Fruit fly (Drosophila melanogaster): Measurements from ENCODE around the gene Nak.

Nak gene

dm6 chr2L:19002959-19003371 lies 34.4 kb upstream of the Nak start, which contains the start of gene CG31793:
Gene CG31793, plus strand, starts transcription at chr2L:19003367.
- no peak for TF ChIP-seq usp (GFP tag; optimal IDR thresholded peaks at IDR 0.05)
- no peak for TF ChIP-seq EcR (GFP tag; optimal IDR thresholded peaks at IDR 0.05)
- TF ChIP-seq pan (optimal IDR thresholded peaks at IDR 0.05): no peak
- TF ChIP-seq psq (optimal IDR thresholded peaks at IDR 0.05): no peak
- TF ChIP-seq CG8478 (optimal IDR thresholded peaks at IDR 0.05): no peak
- TF ChIP-seq Dll (optimal IDR thresholded peaks at IDR 0.05): no peak

DNA sequence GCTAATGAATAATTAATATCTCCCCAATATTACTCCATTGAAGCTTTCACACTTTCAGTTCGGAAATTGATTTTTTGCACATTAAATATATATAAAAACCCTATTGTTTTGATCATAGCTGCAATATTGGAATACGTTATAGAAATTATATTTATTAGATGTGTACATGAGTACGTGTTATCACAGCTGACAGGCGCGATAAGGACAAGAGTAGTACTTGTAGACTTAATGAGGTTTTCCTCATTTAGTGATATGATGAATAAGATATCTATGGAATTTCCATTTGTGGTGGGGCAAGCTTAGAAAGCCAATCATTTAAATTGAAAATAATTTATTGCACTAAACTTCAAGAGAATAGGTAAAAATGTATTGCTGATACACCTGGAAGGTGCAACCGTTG lies 33.9 kb upstream of the Nak start:
- TF ChIP-seq EcR (GFP tag; optimal IDR thresholded peaks at IDR 0.05) (no peak), pan (optimal IDR thresholded peaks at IDR 0.05) (no peak), usp (GFP tag; optimal IDR thresholded peaks at IDR 0.05) (no peak), CG8478 (optimal IDR thresholded peaks at IDR 0.05) (no peak), psq (optimal IDR thresholded peaks at IDR 0.05) (no peak), Dll (optimal IDR thresholded peaks at IDR 0.05) (no peak)

DNA sequence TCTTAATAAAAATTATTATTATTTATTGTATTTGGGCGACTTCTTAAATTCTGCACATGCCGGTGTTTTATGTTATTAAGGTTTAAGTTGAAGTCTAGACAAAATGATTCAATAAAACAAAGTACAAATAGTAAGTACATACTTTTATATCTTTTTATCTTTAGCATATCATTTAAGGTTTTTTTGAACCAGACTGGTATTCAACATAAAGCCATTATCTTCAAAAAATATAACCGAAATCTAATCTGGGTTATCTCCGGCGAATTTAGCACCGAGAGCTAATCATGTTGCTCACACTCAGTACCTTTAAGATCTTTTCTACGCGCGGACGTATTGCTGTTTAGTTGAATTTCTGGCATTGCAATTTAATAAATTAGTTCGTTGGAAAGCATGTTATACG lies 28.6 kb upstream of the Nak start, which contains the start of gene CG31792:
Gene CG31792, plus strand, starts transcription at position 301 of the 400 bp plus-strand sequence.
- TF ChIP-seq pan (optimal IDR thresholded peaks at IDR 0.05): no peak
- no peak for TF ChIP-seq Dll (optimal IDR thresholded peaks at IDR 0.05)
- TF ChIP-seq usp (GFP tag; optimal IDR thresholded peaks at IDR 0.05): no peak
- TF ChIP-seq CG8478 (optimal IDR thresholded peaks at IDR 0.05): no peak
- no peak for TF ChIP-seq EcR (GFP tag; optimal IDR thresholded peaks at IDR 0.05)
- no peak for TF ChIP-seq psq (optimal IDR thresholded peaks at IDR 0.05)

dm6 chr2L:18995660-18996417 lies 27.3 kb upstream of the Nak start, which contains the start of gene CG10650:
Gene CG10650, minus strand, starts transcription at chr2L:18995934.
- TF ChIP-seq usp (GFP tag; optimal IDR thresholded peaks at IDR 0.05) (no peak), CG8478 (optimal IDR thresholded peaks at IDR 0.05) (no peak), EcR (GFP tag; optimal IDR thresholded peaks at IDR 0.05) (no peak), psq (optimal IDR thresholded peaks at IDR 0.05) (no peak), Dll (optimal IDR thresholded peaks at IDR 0.05) (no peak), pan (optimal IDR thresholded peaks at IDR 0.05) (no peak)

DNA sequence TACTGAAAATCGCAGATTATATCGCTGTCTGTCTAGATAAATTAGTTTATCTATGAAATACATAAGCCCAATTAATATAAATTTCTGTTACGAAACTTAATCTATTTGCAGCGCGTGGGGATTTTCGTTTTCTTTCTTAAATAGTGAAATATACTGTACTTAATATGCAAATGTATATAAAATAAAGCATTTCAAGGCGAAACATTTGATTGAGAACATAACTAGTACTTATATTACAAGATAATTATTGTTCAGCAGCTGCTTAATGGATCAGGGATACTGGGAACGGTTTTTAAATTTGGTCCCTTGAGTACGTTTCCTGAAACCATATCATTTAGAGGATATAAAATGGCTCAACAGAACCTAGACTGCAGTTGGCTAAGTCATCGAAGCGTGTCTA lies 23.7 kb upstream of the Nak start, which contains the start of gene CG46465:
Gene CG46465, plus strand, starts transcription at position 301 of the 400 bp plus-strand sequence.
- TF ChIP-seq psq (optimal IDR thresholded peaks at IDR 0.05) (no peak), CG8478 (optimal IDR thresholded peaks at IDR 0.05) (no peak), pan (optimal IDR thresholded peaks at IDR 0.05) (no peak), Dll (optimal IDR thresholded peaks at IDR 0.05) (no peak), usp (GFP tag; optimal IDR thresholded peaks at IDR 0.05) (no peak), EcR (GFP tag; optimal IDR thresholded peaks at IDR 0.05) (no peak)

DNA sequence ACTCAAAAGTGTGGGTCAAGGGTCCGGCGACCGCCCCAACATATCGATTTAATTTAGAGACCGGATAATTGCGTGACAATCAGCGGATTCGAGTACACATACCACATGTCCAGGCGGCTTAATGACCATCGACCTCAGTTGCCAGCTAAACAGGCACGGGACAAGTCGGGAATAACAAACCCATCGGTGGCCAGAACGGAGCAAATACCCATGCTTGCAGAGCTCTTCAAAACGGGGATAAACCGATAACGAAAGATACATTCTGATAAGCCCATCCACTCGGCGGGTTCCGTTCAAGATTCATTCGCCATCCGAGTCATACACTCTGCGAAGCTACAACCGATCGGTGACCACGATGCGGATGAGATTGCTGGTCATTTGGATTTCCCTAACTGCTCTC lies 22.2 kb upstream of the Nak start, which contains the start of gene CG15169:
Gene CG15169, plus strand, starts transcription at position 301 of the 400 bp plus-strand sequence.
- TF ChIP-seq pan (optimal IDR thresholded peaks at IDR 0.05) (no peak), EcR (GFP tag; optimal IDR thresholded peaks at IDR 0.05) (no peak), psq (optimal IDR thresholded peaks at IDR 0.05) (no peak), Dll (optimal IDR thresholded peaks at IDR 0.05) (no peak), usp (GFP tag; optimal IDR thresholded peaks at IDR 0.05) (no peak), CG8478 (optimal IDR thresholded peaks at IDR 0.05) (no peak)

dm6 chr2L:18990133-18990532 lies 21.6 kb upstream of the Nak start, which contains the start of gene CG15170:
Gene CG15170, minus strand, starts transcription at chr2L:18990233.
- TF ChIP-seq usp (GFP tag; optimal IDR thresholded peaks at IDR 0.05): no peak
- TF ChIP-seq Dll (optimal IDR thresholded peaks at IDR 0.05): no peak
- no peak for TF ChIP-seq CG8478 (optimal IDR thresholded peaks at IDR 0.05)
- no peak for TF ChIP-seq psq (optimal IDR thresholded peaks at IDR 0.05)

- TF ChIP-seq Dll (optimal IDR thresholded peaks at IDR 0.05) (no peak), psq (optimal IDR thresholded peaks at IDR 0.05) (no peak), EcR (GFP tag; optimal IDR thresholded peaks at IDR 0.05) (no peak), pan (optimal IDR thresholded peaks at IDR 0.05) (no peak), CG8478 (optimal IDR thresholded peaks at IDR 0.05) (no peak), usp (GFP tag; optimal IDR thresholded peaks at IDR 0.05) (no peak)
Measured at dm6 chr2L:18987078-18987895, 18.7 kb upstream of the Nak start, which contains the start of the genes Swip-1 and EMC5. Gene Swip-1, minus strand, starts transcription at chr2L:18987280. Gene EMC5, plus strand, starts transcription at chr2L:18987707.

dm6 chr2L:18986125-18986498 lies 17.6 kb upstream of the Nak start:
- TF ChIP-seq usp (GFP tag; optimal IDR thresholded peaks at IDR 0.05): no peak
- TF ChIP-seq pan (optimal IDR thresholded peaks at IDR 0.05): no peak
- TF ChIP-seq CG8478 (optimal IDR thresholded peaks at IDR 0.05): no peak
- TF ChIP-seq psq (optimal IDR thresholded peaks at IDR 0.05): no peak
- TF ChIP-seq EcR (GFP tag; optimal IDR thresholded peaks at IDR 0.05): no peak
- no peak for TF ChIP-seq Dll (optimal IDR thresholded peaks at IDR 0.05)

DNA sequence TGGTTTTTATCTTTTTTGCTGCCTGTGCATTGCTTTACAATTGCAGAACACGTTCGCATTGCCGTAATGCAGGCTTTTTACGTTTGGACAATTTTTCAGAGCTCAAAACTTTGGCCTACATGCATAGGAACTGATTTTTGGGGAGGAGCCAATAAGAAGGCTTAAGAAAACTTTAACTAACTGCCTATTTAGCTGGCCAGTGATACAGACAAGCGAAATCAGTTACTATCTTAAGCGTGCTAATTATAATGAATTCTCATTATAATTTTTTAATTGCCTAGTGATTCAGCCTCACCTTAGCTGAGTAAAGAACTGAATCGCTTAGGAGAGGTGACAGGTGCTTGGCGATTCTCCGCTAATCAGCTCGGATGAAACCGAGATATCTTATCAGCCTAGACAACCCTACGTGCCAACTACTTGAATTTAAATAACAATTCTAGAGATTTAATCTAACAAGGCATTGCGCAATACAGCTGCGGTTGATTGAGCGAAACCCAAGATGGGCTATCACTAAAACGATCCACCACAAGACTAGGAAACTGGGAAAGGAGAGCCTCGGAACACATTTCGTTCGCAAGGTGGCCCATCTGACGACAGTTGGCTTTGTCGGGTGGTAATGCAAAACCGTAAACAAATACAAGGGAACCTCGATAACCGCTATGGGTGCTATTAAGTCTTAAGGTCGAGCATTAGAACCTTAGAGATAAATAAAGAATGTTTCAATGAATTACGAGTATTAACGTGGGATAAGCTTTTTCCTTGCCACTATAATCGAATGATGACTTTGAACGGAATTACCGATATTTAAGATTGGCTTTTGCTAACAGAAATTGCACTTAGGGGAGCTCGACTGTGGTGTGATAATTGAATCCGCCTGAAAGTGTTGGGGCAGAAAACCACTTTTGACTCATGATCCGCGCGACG lies 16.9 kb upstream of the Nak start:
- TF ChIP-seq Dll (optimal IDR thresholded peaks at IDR 0.05): no peak
- TF ChIP-seq pan (optimal IDR thresholded peaks at IDR 0.05): no peak
- TF ChIP-seq usp (GFP tag; optimal IDR thresholded peaks at IDR 0.05): no peak

DNA sequence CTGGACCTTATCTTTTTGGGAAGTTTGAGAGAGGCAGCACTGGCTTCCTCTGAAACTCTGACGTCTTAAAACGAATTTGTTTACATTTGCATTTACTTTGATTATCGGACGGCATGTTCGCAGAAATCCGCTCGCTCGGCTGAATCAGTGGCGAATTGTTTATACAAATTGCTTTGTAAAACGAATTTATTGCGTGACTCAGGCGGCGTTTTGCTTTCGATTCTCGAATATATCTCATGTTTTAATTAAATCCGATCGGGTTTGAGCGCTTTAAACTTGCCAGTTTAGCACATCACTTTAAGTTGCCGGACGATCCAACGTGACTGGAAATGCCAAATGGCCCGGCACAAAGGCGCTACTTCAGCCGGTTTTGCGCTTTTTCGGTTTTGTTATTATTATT lies 15.6 kb upstream of the Nak start:
- no peak for TF ChIP-seq usp (GFP tag; optimal IDR thresholded peaks at IDR 0.05)
- TF ChIP-seq pan (optimal IDR thresholded peaks at IDR 0.05): no peak
- no peak for TF ChIP-seq EcR (GFP tag; optimal IDR thresholded peaks at IDR 0.05)
- no peak for TF ChIP-seq Dll (optimal IDR thresholded peaks at IDR 0.05)
- no peak for TF ChIP-seq CG8478 (optimal IDR thresholded peaks at IDR 0.05)
- TF ChIP-seq psq (optimal IDR thresholded peaks at IDR 0.05): no peak

All from whole organism.